Worm (Caenorhabditis elegans) whole organism, L4 larva: ENCODE measurements around the gene cku-80.

Source experiments
- F37D6.2 ChIP-seq: sonication (generic microtip); optimal IDR thresholded peaks from 2 replicates; lab custom pipeline; 2016; ENCODE audit warnings: mild to moderate bottlenecking, missing genetic modification characterization, missing compliant biosample characterization
- R02D3.7 ChIP-seq: fragments of 150-350 bp; sonication (generic microtip); optimal IDR thresholded peaks from 3 replicates; lab custom pipeline; 2014; ENCODE audit warnings: missing biosample characterization, missing genetic modification characterization
- Y48G9A.11 ChIP-seq: fragments of 200-800 bp; sonication (Bioruptor generic); IDR thresholded peaks from 2 replicates; pipeline ENCODE4 v1.3.6; 2022; ENCODE audit warnings: missing genetic modification reagents, missing genetic modification characterization, missing compliant biosample characterization
- Y75B8A.6 ChIP-seq: fragments of 200-800 bp; sonication (Bioruptor generic); IDR thresholded peaks from 2 replicates; pipeline ENCODE4 v1.3.6; 2022; ENCODE audit warnings: missing genetic modification reagents, missing genetic modification characterization, missing compliant biosample characterization
- aly-2 ChIP-seq: sonication (generic microtip); optimal IDR thresholded peaks from 2 replicates; lab custom pipeline; 2018; ENCODE audit warnings: missing biosample characterization, missing genetic modification characterization
- ama-1 ChIP-seq: fragments of 150-350 bp; optimal IDR thresholded peaks from 2 replicates; lab custom pipeline; 2014; ENCODE audit warnings: inconsistent platforms, mixed read lengths
- attf-4 ChIP-seq: sonication (generic microtip); optimal IDR thresholded peaks from 3 replicates; lab custom pipeline; 2017; ENCODE audit warnings: missing biosample characterization, missing genetic modification characterization
- ceh-62 ChIP-seq: sonication (generic microtip); optimal IDR thresholded peaks from 2 replicates; lab custom pipeline; 2017; ENCODE audit warnings: missing biosample characterization, missing genetic modification characterization
- ces-1 ChIP-seq: fragments of 150-350 bp; sonication (generic microtip); optimal IDR thresholded peaks from 4 replicates; lab custom pipeline; 2014; ENCODE audit warnings: missing biosample characterization, missing genetic modification reagents, missing genetic modification characterization
- daf-16 ChIP-seq, 3 experiments: sonication (generic microtip); optimal IDR thresholded peaks; 2 replicates each; lab custom pipeline; 2016 to 2017; ENCODE audit warnings: missing genetic modification characterization in 3 of 3, missing genetic modification reagents in 3 of 3, mild to moderate bottlenecking in 2 of 3, missing compliant biosample characterization in 2 of 3, missing biosample characterization in 1 of 3, moderate library complexity in 1 of 3
- daf-19 ChIP-seq: fragments of 200-800 bp; sonication (Bioruptor generic); conservative IDR thresholded peaks from 2 replicates; pipeline ENCODE4 v1.3.6; 2022; ENCODE audit warnings: missing genetic modification characterization, missing compliant biosample characterization
- dmd-6 ChIP-seq: fragments of 200-800 bp; sonication (Bioruptor generic); IDR thresholded peaks from 2 replicates; pipeline ENCODE4 v1.3.6; 2022; ENCODE audit warnings: missing genetic modification reagents, missing genetic modification characterization, missing compliant biosample characterization
- dmd-9 ChIP-seq: fragments of 200-800 bp; sonication (Bioruptor generic); IDR thresholded peaks from 2 replicates; pipeline ENCODE4 v1.3.6; 2022; ENCODE audit warnings: missing genetic modification reagents, missing genetic modification characterization, missing compliant biosample characterization
- dpl-1 ChIP-seq: fragments of 150-350 bp; optimal IDR thresholded peaks from 2 replicates; lab custom pipeline; 2014; ENCODE audit warnings: missing biosample characterization, missing genetic modification reagents, missing genetic modification characterization
- duxl-1 ChIP-seq: sonication (generic microtip); optimal IDR thresholded peaks from 2 replicates; lab custom pipeline; 2016; ENCODE audit warnings: mild to moderate bottlenecking, missing genetic modification characterization, moderate library complexity, missing compliant biosample characterization; ENCODE audit not compliant: poor library complexity
- fkh-10 ChIP-seq: fragments of 150-350 bp; optimal IDR thresholded peaks from 2 replicates; lab custom pipeline; 2014; ENCODE audit warnings: missing biosample characterization, missing genetic modification reagents, missing genetic modification characterization
- fos-1 ChIP-seq: fragments of 150-350 bp; optimal IDR thresholded peaks from 2 replicates; lab custom pipeline; 2014; ENCODE audit warnings: missing biosample characterization, missing genetic modification characterization
- hif-1 ChIP-seq, 2 experiments: sonication (generic microtip); optimal IDR thresholded peaks; 2 replicates each; lab custom pipeline; 2016 to 2017; ENCODE audit warnings: missing compliant biosample characterization in 2 of 2, missing genetic modification characterization in 2 of 2, missing genetic modification reagents in 2 of 2, missing genotype in 2 of 2, mild to moderate bottlenecking in 1 of 2
- hlh-11 ChIP-seq: fragments of 200-800 bp; sonication (Bioruptor generic); optimal IDR thresholded peaks from 2 replicates; lab custom pipeline; 2018; ENCODE audit warnings: mild to moderate bottlenecking, missing genetic modification characterization, missing compliant biosample characterization
- hmg-1.1 ChIP-seq: fragments of 200-800 bp; sonication (Bioruptor generic); IDR thresholded peaks from 2 replicates; pipeline ENCODE4 v1.3.6; 2022; ENCODE audit warnings: missing genetic modification reagents, missing genetic modification characterization, missing compliant biosample characterization
- lim-7 ChIP-seq: fragments of 200-800 bp; sonication (Bioruptor generic); IDR thresholded peaks from 2 replicates; pipeline ENCODE4 v1.3.6; 2022; ENCODE audit warnings: missing genetic modification characterization, missing compliant biosample characterization
- lin-13 ChIP-seq: fragments of 150-350 bp; optimal IDR thresholded peaks from 2 replicates; lab custom pipeline; 2014; ENCODE audit warnings: missing biosample characterization, missing genetic modification reagents, missing genetic modification characterization
- lin-15B ChIP-seq: fragments of 150-350 bp; sonication (generic microtip); optimal IDR thresholded peaks from 3 replicates; lab custom pipeline; 2014; ENCODE audit warnings: missing biosample characterization, missing genetic modification characterization
- lin-29 ChIP-seq: fragments of 200-800 bp; sonication (Bioruptor generic); IDR thresholded peaks from 2 replicates; pipeline ENCODE4 v1.3.6; 2022; ENCODE audit warnings: missing genetic modification reagents, missing genetic modification characterization, missing compliant biosample characterization
- lir-3 ChIP-seq: sonication (generic microtip); optimal IDR thresholded peaks from 2 replicates; lab custom pipeline; 2016; ENCODE audit warnings: mild to moderate bottlenecking, missing genetic modification characterization, missing compliant biosample characterization
- lsy-2 ChIP-seq, 2 experiments: fragments of 150-350 bp in 1 of 2; sonication (generic microtip) in 1 of 2; optimal IDR thresholded peaks; 2 replicates each; lab custom pipeline; 2014 to 2017; ENCODE audit warnings: missing biosample characterization in 2 of 2, missing genetic modification characterization in 2 of 2
- madf-5 ChIP-seq, 2 experiments: fragments of 200-800 bp; sonication (Bioruptor generic); IDR thresholded peaks; 2 replicates each; pipeline ENCODE4 v1.3.6; 2022; ENCODE audit warnings: missing compliant biosample characterization in 2 of 2, missing genetic modification characterization in 2 of 2
- mep-1 ChIP-seq: fragments of 150-350 bp; sonication (generic microtip); optimal IDR thresholded peaks from 3 replicates; lab custom pipeline; 2014; ENCODE audit warnings: missing biosample characterization, missing genetic modification characterization
- mxl-3 ChIP-seq: fragments of 200-800 bp; sonication (Bioruptor generic); optimal IDR thresholded peaks from 2 replicates; lab custom pipeline; 2018; ENCODE audit warnings: mild to moderate bottlenecking, missing genetic modification characterization, missing compliant biosample characterization
- nhr-10 ChIP-seq: fragments of 150-350 bp; optimal IDR thresholded peaks from 2 replicates; lab custom pipeline; 2014; ENCODE audit warnings: missing biosample characterization, missing genetic modification characterization
- nhr-102 ChIP-seq: sonication (generic microtip); optimal IDR thresholded peaks from 2 replicates; lab custom pipeline; 2016; ENCODE audit warnings: mild to moderate bottlenecking, missing genetic modification characterization, moderate library complexity, missing compliant biosample characterization
- nhr-11 ChIP-seq: fragments of 150-350 bp; optimal IDR thresholded peaks from 2 replicates; lab custom pipeline; 2014; ENCODE audit warnings: missing biosample characterization, missing genetic modification characterization
- nhr-237 ChIP-seq: sonication (generic microtip); optimal IDR thresholded peaks from 2 replicates; lab custom pipeline; 2017; ENCODE audit warnings: missing biosample characterization, missing genetic modification characterization
- nhr-41 ChIP-seq: fragments of 200-800 bp; sonication (Bioruptor generic); IDR thresholded peaks from 2 replicates; pipeline ENCODE4 v1.3.6; 2022; ENCODE audit warnings: missing genetic modification reagents, missing genetic modification characterization, missing compliant biosample characterization
- nhr-42 ChIP-seq: fragments of 200-800 bp; sonication (Bioruptor generic); IDR thresholded peaks from 2 replicates; pipeline ENCODE4 v1.3.6; 2022; ENCODE audit warnings: missing genetic modification characterization, missing compliant biosample characterization
- nhr-6 ChIP-seq: fragments of 150-350 bp; optimal IDR thresholded peaks from 2 replicates; lab custom pipeline; 2014; ENCODE audit warnings: missing biosample characterization, missing genetic modification characterization
- pha-4 ChIP-seq, 2 experiments: fragments of 150-350 bp in 1 of 2; fragments of 200-800 bp in 1 of 2; sonication (Bioruptor generic) in 1 of 2; IDR thresholded peaks in 1 of 2; optimal IDR thresholded peaks in 1 of 2; 2 replicates each; pipeline versions ENCODE4 v1.3.6 to Lab custom; 2014 to 2022; ENCODE audit warnings: missing genetic modification characterization in 2 of 2, missing genetic modification reagents in 2 of 2, missing biosample characterization in 1 of 2, missing compliant biosample characterization in 1 of 2
- pqm-1 ChIP-seq: sonication (generic microtip); optimal IDR thresholded peaks from 2 replicates; lab custom pipeline; 2017; ENCODE audit warnings: missing biosample characterization, missing genetic modification characterization
- rbr-2 ChIP-seq: sonication (generic microtip); optimal IDR thresholded peaks from 2 replicates; lab custom pipeline; 2016; ENCODE audit warnings: missing genotype, missing genetic modification characterization, missing compliant biosample characterization
- set-16 ChIP-seq: fragments of 200-800 bp; sonication (Bioruptor generic); IDR thresholded peaks from 2 replicates; pipeline ENCODE4 v1.3.6; 2022; ENCODE audit warnings: missing genetic modification reagents, missing genetic modification characterization, missing compliant biosample characterization
- snpc-1.2 ChIP-seq: fragments of 200-800 bp; sonication (Bioruptor generic); IDR thresholded peaks from 2 replicates; pipeline ENCODE4 v1.3.6; 2022; ENCODE audit warnings: missing genetic modification reagents, missing genetic modification characterization, missing compliant biosample characterization
- spr-1 ChIP-seq: sonication (generic microtip); optimal IDR thresholded peaks from 2 replicates; lab custom pipeline; 2016; ENCODE audit warnings: mild to moderate bottlenecking, missing genetic modification characterization, missing compliant biosample characterization
- tag-97 ChIP-seq: fragments of 200-800 bp; sonication (Bioruptor generic); IDR thresholded peaks from 2 replicates; pipeline ENCODE4 v1.3.6; 2022; ENCODE audit warnings: missing genetic modification characterization, missing compliant biosample characterization
- tra-1 ChIP-seq: fragments of 200-800 bp; sonication (Bioruptor generic); IDR thresholded peaks from 2 replicates; pipeline ENCODE4 v1.3.6; 2022; ENCODE audit warnings: missing genetic modification reagents, missing genetic modification characterization, missing compliant biosample characterization
- unc-130 ChIP-seq: sonication (generic microtip); optimal IDR thresholded peaks from 2 replicates; lab custom pipeline; 2016; ENCODE audit warnings: missing genetic modification reagents, missing genetic modification characterization, missing compliant biosample characterization
- unc-39 ChIP-seq: sonication (generic microtip); optimal IDR thresholded peaks from 2 replicates; lab custom pipeline; 2017; ENCODE audit warnings: missing biosample characterization, missing genetic modification characterization
- unc-62 ChIP-seq, 3 experiments: fragments of 150-350 bp in 1 of 3; sonication (generic microtip); optimal IDR thresholded peaks in 2 of 3; peaks in 1 of 3; 1 replicate in 1 of 3; 2 replicates in 2 of 3; lab custom pipeline; 2014 to 2017; ENCODE audit warnings: missing biosample characterization in 3 of 3, missing genetic modification characterization in 3 of 3, missing genetic modification reagents in 3 of 3, missing genotype in 1 of 3
- vab-7 ChIP-seq: fragments of 200-800 bp; sonication (Bioruptor generic); IDR thresholded peaks from 2 replicates; pipeline ENCODE4 v1.3.6; 2022; ENCODE audit warnings: missing genetic modification reagents, missing genetic modification characterization, missing compliant biosample characterization
- zfp-2 ChIP-seq: sonication (generic microtip); optimal IDR thresholded peaks from 2 replicates; lab custom pipeline; 2016; ENCODE audit warnings: mild to moderate bottlenecking, missing genetic modification characterization, missing compliant biosample characterization
- zfp-3 ChIP-seq: fragments of 200-800 bp; sonication (Bioruptor generic); conservative IDR thresholded peaks from 2 replicates; pipeline ENCODE4 v1.3.6; 2022; ENCODE audit warnings: missing genetic modification reagents, missing genetic modification characterization, missing compliant biosample characterization

The cku-80 gene

DNA sequence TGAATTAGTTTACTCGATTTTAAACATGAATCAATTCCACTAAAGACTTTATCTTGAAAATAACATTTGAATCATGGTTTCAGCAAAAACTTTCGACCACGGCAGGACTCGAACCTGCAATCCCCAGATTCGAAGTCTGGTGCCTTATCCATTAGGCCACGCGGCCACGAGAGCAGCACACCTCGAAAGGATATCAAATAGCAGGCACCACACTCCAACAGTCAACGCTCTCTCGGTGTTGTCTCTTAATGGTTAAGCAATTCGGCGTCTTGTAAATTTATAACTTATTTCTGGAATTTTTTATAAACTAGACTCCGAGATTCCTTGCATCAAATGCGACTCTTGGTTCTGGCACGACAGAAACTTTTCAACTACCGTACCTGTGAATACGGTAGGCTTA lies 51.1 kb downstream of the cku-80 start (continued):
- TF ChIP-seq dmd-9 = peak; percentile 65; the same call in 1 of the 2 replicates
- peak; percentile 75 for TF ChIP-seq pha-4 (GFP tag; IDR thresholded peaks at IDR 0.05; lab: Robert Waterston, UW)
- TF ChIP-seq pha-4 (tag; optimal IDR thresholded peaks at IDR 0.05; lab: Kevin White, UChicago) = no peak
- peak; percentile 54 for TF ChIP-seq dmd-6 (GFP tag; lab: Robert Waterston, UW)
- no peak for TF ChIP-seq nhr-10 (tag; lab: Kevin White, UChicago)
- TF ChIP-seq dpl-1 (GFP tag; lab: Kevin White, UChicago) = peak; percentile 33
- peak; percentile 45 for TF ChIP-seq unc-130
- TF ChIP-seq unc-39 (tag; lab: Kevin White, UChicago) = no peak
- peak; percentile 75 for TF ChIP-seq mep-1 (tag; lab: Kevin White, UChicago)
- peak; percentile 78 for TF ChIP-seq nhr-42
- TF ChIP-seq attf-4 = no peak
- no peak for TF ChIP-seq fos-1
- peak; percentile 58 for TF ChIP-seq aly-2
- TF ChIP-seq zfp-3 (GFP tag; lab: Robert Waterston, UW) = peak; percentile 83
- TF ChIP-seq madf-5 (GFP tag; IDR thresholded peaks at IDR 0.05; lab: Robert Waterston, UW) = peak; percentile 29 to 88; a peak in 3 of 4 replicates
- TF ChIP-seq tra-1 (GFP tag; lab: Robert Waterston, UW) = peak; percentile 77
- no peak for TF ChIP-seq nhr-6 (tag; lab: Kevin White, UChicago)
- peak; percentile 64 for TF ChIP-seq lin-13
- no peak for TF ChIP-seq ces-1 (GFP tag; lab: Kevin White, UChicago)
- TF ChIP-seq snpc-1.2 (GFP tag; lab: Robert Waterston, UW) = peak; percentile 74
- 0 out of 2 replicates have a peak, but pooled peaks have one; percentile 54 for TF ChIP-seq Y75B8A.6 (GFP tag; lab: Robert Waterston, UW)
- peak; percentile 67 to 78 for TF ChIP-seq daf-16 (GFP tag; optimal IDR thresholded peaks at IDR 0.05; lab: Kevin White, UChicago)
- peak; percentile 57 for TF ChIP-seq daf-16 (tag; optimal IDR thresholded peaks at IDR 0.05; lab: Kevin White, UChicago)
- TF ChIP-seq unc-62 (GFP tag; optimal IDR thresholded peaks at IDR 0.05 in 1 of 2; lab: Kevin White, UChicago) = peak in 1 of 2 experiments; percentile 88
- TF ChIP-seq unc-62 (tag; optimal IDR thresholded peaks at IDR 0.05; lab: Kevin White, UChicago) = no peak
- TF ChIP-seq nhr-11 (tag; lab: Kevin White, UChicago) = no peak
- TF ChIP-seq nhr-102 (tag; lab: Kevin White, UChicago) = peak; percentile 90
- no peak for TF ChIP-seq set-16 (GFP tag; lab: Robert Waterston, UW)
- TF ChIP-seq ceh-62 = no peak
- TF ChIP-seq lin-15B (tag; lab: Kevin White, UChicago) = no peak
- TF ChIP-seq nhr-41 = 0 out of 2 replicates have a peak, but pooled peaks have one; percentile 36
- peak; percentile 73 for TF ChIP-seq daf-19 (GFP tag; lab: Robert Waterston, UW)
- TF ChIP-seq pqm-1 (tag; lab: Kevin White, UChicago) = no peak
- no peak for TF ChIP-seq R02D3.7
- TF ChIP-seq lir-3 (tag; lab: Kevin White, UChicago) = peak; percentile 59
- peak; percentile 13 to 88 for TF ChIP-seq lsy-2 (tag; optimal IDR thresholded peaks at IDR 0.05; lab: Kevin White, UChicago)
- TF ChIP-seq hmg-1.1 (GFP tag; lab: Robert Waterston, UW) = peak; percentile 75
- no peak for TF ChIP-seq fkh-10 (GFP tag; lab: Kevin White, UChicago)
- TF ChIP-seq lin-29 = no peak
- TF ChIP-seq hlh-11 (tag; lab: Kevin White, UChicago) = peak; percentile 48
- TF ChIP-seq rbr-2 (tag; lab: Kevin White, UChicago) = peak; percentile 57
- TF ChIP-seq tag-97 (GFP tag; lab: Robert Waterston, UW) = no peak
- peak; percentile 50 for TF ChIP-seq zfp-2
- TF ChIP-seq ama-1 (lab: Kevin White, UChicago) = no peak
- peak; percentile 41 for TF ChIP-seq F37D6.2 (tag; lab: Kevin White, UChicago)
- peak; percentile 49 for TF ChIP-seq Y48G9A.11 (GFP tag; lab: Robert Waterston, UW)
- peak; percentile 86 for TF ChIP-seq duxl-1
- no peak for TF ChIP-seq nhr-237 (tag; lab: Kevin White, UChicago)
- TF ChIP-seq hif-1 (tag; optimal IDR thresholded peaks at IDR 0.05; lab: Kevin White, UChicago) = peak in 1 of 2 experiments; percentile 55
- TF ChIP-seq mxl-3 (GFP tag; lab: Kevin White, UChicago) = no peak
- TF ChIP-seq lim-7 (GFP tag; lab: Robert Waterston, UW) = peak; percentile 84
- peak; percentile 85 for TF ChIP-seq vab-7 (GFP tag; lab: Robert Waterston, UW)
- TF ChIP-seq spr-1 = peak; percentile 82
